Fruit fly (Drosophila melanogaster): Measurements from ENCODE around the gene Idgf1.

Idgf1 gene

DNA sequence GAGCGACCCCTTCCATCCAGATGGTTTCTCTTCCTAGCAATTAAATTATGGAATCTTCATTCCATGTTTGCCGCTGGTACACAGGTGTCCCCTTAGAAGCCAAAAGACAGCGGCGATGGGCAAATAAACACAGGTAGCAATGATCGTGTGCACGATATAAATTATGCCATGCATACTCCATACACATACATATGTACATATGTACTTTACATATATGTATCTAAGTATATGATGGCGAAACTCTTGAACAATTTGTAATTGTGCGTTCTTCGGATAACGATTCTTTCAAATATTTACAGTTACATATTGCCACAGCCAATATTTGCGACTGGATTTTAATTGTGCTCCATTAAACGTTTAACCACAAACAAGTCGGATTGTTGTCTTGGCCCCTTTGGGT is 31.4 kb downstream of the Idgf1 start (continued):
- TF ChIP-seq unpg (GFP tag; optimal IDR thresholded peaks at IDR 0.05) (peak; percentile 40), CG4707 (GFP tag; optimal IDR thresholded peaks at IDR 0.05) (peak; percentile 24), grn (GFP tag; optimal IDR thresholded peaks at IDR 0.05) (peak; percentile 22), CG15696 (tag; optimal IDR thresholded peaks at IDR 0.05) (peak; percentile 63), CG9797 (GFP tag; optimal IDR thresholded peaks at IDR 0.05) (no peak), CG31365 (tag; optimal IDR thresholded peaks at IDR 0.05) (peak; percentile 33), CG1602 (GFP tag; optimal IDR thresholded peaks at IDR 0.05) (no peak)

DNA sequence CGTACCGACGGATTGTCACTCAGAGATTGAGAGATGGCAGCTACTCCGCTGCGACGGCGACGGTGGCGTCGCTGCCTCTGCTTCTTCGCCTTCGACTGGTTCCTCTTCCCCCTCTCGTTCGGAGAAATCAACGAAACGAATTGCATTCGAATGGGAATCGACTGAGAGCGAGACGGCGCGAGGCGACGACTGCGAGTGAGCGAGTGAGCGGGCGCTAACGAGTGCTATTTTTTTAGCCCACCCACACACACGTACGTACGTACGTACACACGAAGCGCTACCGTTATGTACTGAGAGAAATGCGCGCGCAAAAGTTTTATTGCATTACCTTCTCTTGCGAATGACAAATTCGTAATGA is 40.5 kb downstream of the Idgf1 start, which contains the start of gene dac:
dac (minus strand) TSS at position 356 of the 358 bp plus-strand sequence.
- TF ChIP-seq Nf-YA (GFP tag; IDR thresholded peaks at IDR 0.05) (peak; percentile 21; the same call in 1 of the 2 replicates), zfh1 (GFP tag; IDR thresholded peaks at IDR 0.05) (0 out of 3 replicates have a peak, but pooled peaks have one; percentile 19), fru (optimal IDR thresholded peaks at IDR 0.05) (peak; percentile 25), CG13296 (GFP tag; optimal IDR thresholded peaks at IDR 0.05) (no peak), Med (GFP tag) (peak; percentile 43), CG4282 (GFP tag; optimal IDR thresholded peaks at IDR 0.05) (no peak), Drgx (GFP tag; IDR thresholded peaks at IDR 0.05) (0 out of 2 replicates have a peak, but pooled peaks have one; percentile 7), zen (tag; optimal IDR thresholded peaks at IDR 0.05) (peak; percentile 23), CG1832 (GFP tag; optimal IDR thresholded peaks at IDR 0.05) (peak; percentile 86), Nf-YB (GFP tag; optimal IDR thresholded peaks at IDR 0.05) (peak; percentile 94), Mes4 (GFP tag; optimal IDR thresholded peaks at IDR 0.05) (no peak), Ets65A (GFP tag) (peak; percentile 35), Opbp (GFP tag; IDR thresholded peaks at IDR 0.05; ENCODE audit: partially characterized antibody) (0 out of 3 replicates have a peak, but pooled peaks have one; percentile 34), Ravus (GFP tag; IDR thresholded peaks at IDR 0.05) (no peak), fu2 (GFP tag; optimal IDR thresholded peaks at IDR 0.05) (no peak), Xrp1 (GFP tag; IDR thresholded peaks at IDR 0.05) (no peak), ewg (GFP tag; optimal IDR thresholded peaks at IDR 0.05) (peak; percentile 36), Adf1 (GFP tag; IDR thresholded peaks at IDR 0.05) (peak; percentile 96), chinmo (GFP tag; IDR thresholded peaks at IDR 0.05; ENCODE audit: partially characterized antibody) (peak; percentile 49; the same call in 1 of the 4 replicates), CG7357 (GFP tag; IDR thresholded peaks at IDR 0.05) (no peak), prd (optimal IDR thresholded peaks at IDR 0.05) (no peak), prd (GFP tag; IDR thresholded peaks at IDR 0.05) (0 out of 3 replicates have a peak, but pooled peaks have one; percentile 12), CG10321 (GFP tag; IDR thresholded peaks at IDR 0.05) (peak; percentile 68), Deaf1 (tag; optimal IDR thresholded peaks at IDR 0.05) (peak; percentile 96), CG12155 (GFP tag; optimal IDR thresholded peaks at IDR 0.05) (peak; percentile 19), abd-A (tag; optimal IDR thresholded peaks at IDR 0.05) (peak; percentile 31), Elba2 (GFP tag; optimal IDR thresholded peaks at IDR 0.05) (peak; percentile 11), Jarid2 (GFP tag; optimal IDR thresholded peaks at IDR 0.05) (peak; percentile 33), lola (GFP tag; optimal IDR thresholded peaks at IDR 0.05) (no peak), CG2678 (tag; optimal IDR thresholded peaks at IDR 0.05) (no peak), sna (GFP tag; IDR thresholded peaks at IDR 0.05; ENCODE audit: partially characterized antibody) (0 out of 2 replicates have a peak, but pooled peaks have one; percentile 30), Stat92E (GFP tag; optimal IDR thresholded peaks at IDR 0.05) (no peak), crol (GFP tag; IDR thresholded peaks at IDR 0.05) (peak; percentile 94), CG2199 (GFP tag; IDR thresholded peaks at IDR 0.05) (peak; percentile 53; the same call in 1 of the 3 replicates), jing (GFP tag; optimal IDR thresholded peaks at IDR 0.05) (peak; percentile 41), CG3281 (GFP tag; optimal IDR thresholded peaks at IDR 0.05) (no peak), zf30C (GFP tag; optimal IDR thresholded peaks at IDR 0.05) (peak; percentile 12), CG8478 (optimal IDR thresholded peaks at IDR 0.05) (peak; percentile 86), z (GFP tag; IDR thresholded peaks at IDR 0.05) (peak; percentile 69; the same call in 1 of the 3 replicates), rib (GFP tag; IDR thresholded peaks at IDR 0.05) (peak; percentile 58; the same call in 1 of the 2 replicates), CG16813 (GFP tag; IDR thresholded peaks at IDR 0.05; ENCODE audit: partially characterized antibody) (0 out of 3 replicates have a peak, but pooled peaks have one; percentile 13), Spps (tag; optimal IDR thresholded peaks at IDR 0.05) (no peak), Xbp1 (GFP tag; optimal IDR thresholded peaks at IDR 0.05) (no peak)
